Worm (Caenorhabditis elegans) whole organism, L4 larva: ENCODE measurements around the gene lec-7.
A peak's percentile ranks its signal among the peaks of the same experiment; 100 is the strongest.

Experiments
- D1046.2 ChIP-seq: fragments of 200-800 bp; sonication (Bioruptor generic); IDR thresholded peaks from 2 replicates; pipeline ENCODE4 v1.3.6; 2022; ENCODE audit warnings: missing genetic modification characterization, missing compliant biosample characterization
- R02D3.7 ChIP-seq: fragments of 150-350 bp; sonication (generic microtip); optimal IDR thresholded peaks from 3 replicates; lab custom pipeline; 2014; ENCODE audit warnings: missing biosample characterization, missing genetic modification characterization
- aha-1 ChIP-seq: fragments of 150-350 bp; peaks from one replicate; lab custom pipeline; 2014; ENCODE audit warnings: missing biosample characterization, missing genetic modification characterization
- arid-1 ChIP-seq: fragments of 200-800 bp; sonication (Bioruptor generic); conservative IDR thresholded peaks from 2 replicates; pipeline ENCODE4 v1.3.6; 2022; ENCODE audit warnings: missing genetic modification reagents, missing genetic modification characterization, missing compliant biosample characterization
- ceh-20 ChIP-seq: fragments of 200-800 bp; sonication (Bioruptor generic); IDR thresholded peaks from 2 replicates; pipeline ENCODE4 v1.3.6; 2022; ENCODE audit warnings: missing genetic modification reagents, missing genetic modification characterization, missing compliant biosample characterization
- ceh-28 ChIP-seq: fragments of 150-350 bp; optimal IDR thresholded peaks from 2 replicates; lab custom pipeline; 2014; ENCODE audit warnings: missing biosample characterization, missing genetic modification reagents, missing genetic modification characterization
- ceh-32 ChIP-seq: sonication (generic microtip); optimal IDR thresholded peaks from 2 replicates; lab custom pipeline; 2016; ENCODE audit warnings: mild to moderate bottlenecking, missing genetic modification characterization, missing compliant biosample characterization; ENCODE audit not compliant: poor library complexity
- daf-12 ChIP-seq: fragments of 150-350 bp; optimal IDR thresholded peaks from 2 replicates; lab custom pipeline; 2014; ENCODE audit warnings: missing biosample characterization, missing genetic modification reagents, missing genetic modification characterization
- daf-16 ChIP-seq, 3 experiments: sonication (generic microtip); optimal IDR thresholded peaks; 2 replicates each; lab custom pipeline; 2016 to 2017; ENCODE audit warnings: missing genetic modification characterization in 3 of 3, missing genetic modification reagents in 3 of 3, mild to moderate bottlenecking in 2 of 3, missing compliant biosample characterization in 2 of 3, missing biosample characterization in 1 of 3, moderate library complexity in 1 of 3
- dmd-6 ChIP-seq: fragments of 200-800 bp; sonication (Bioruptor generic); IDR thresholded peaks from 2 replicates; pipeline ENCODE4 v1.3.6; 2022; ENCODE audit warnings: missing genetic modification reagents, missing genetic modification characterization, missing compliant biosample characterization
- dpl-1 ChIP-seq: fragments of 150-350 bp; optimal IDR thresholded peaks from 2 replicates; lab custom pipeline; 2014; ENCODE audit warnings: missing biosample characterization, missing genetic modification reagents, missing genetic modification characterization
- dve-1 ChIP-seq: sonication (generic microtip); optimal IDR thresholded peaks from 2 replicates; lab custom pipeline; 2017; ENCODE audit warnings: antibody characterized with exemption, mild to moderate bottlenecking, missing genetic modification characterization, missing compliant biosample characterization; ENCODE audit not compliant: insufficient read depth
- fkh-10 ChIP-seq: fragments of 150-350 bp; optimal IDR thresholded peaks from 2 replicates; lab custom pipeline; 2014; ENCODE audit warnings: missing biosample characterization, missing genetic modification reagents, missing genetic modification characterization
- hlh-11 ChIP-seq: fragments of 200-800 bp; sonication (Bioruptor generic); optimal IDR thresholded peaks from 2 replicates; lab custom pipeline; 2018; ENCODE audit warnings: mild to moderate bottlenecking, missing genetic modification characterization, missing compliant biosample characterization
- hlh-30 ChIP-seq: sonication (generic microtip); optimal IDR thresholded peaks from 2 replicates; lab custom pipeline; 2017; ENCODE audit warnings: antibody characterized with exemption, mild to moderate bottlenecking, missing genetic modification characterization, missing compliant biosample characterization; ENCODE audit not compliant: insufficient read depth
- hmg-1.1 ChIP-seq: fragments of 200-800 bp; sonication (Bioruptor generic); IDR thresholded peaks from 2 replicates; pipeline ENCODE4 v1.3.6; 2022; ENCODE audit warnings: missing genetic modification reagents, missing genetic modification characterization, missing compliant biosample characterization
- lim-7 ChIP-seq: fragments of 200-800 bp; sonication (Bioruptor generic); IDR thresholded peaks from 2 replicates; pipeline ENCODE4 v1.3.6; 2022; ENCODE audit warnings: missing genetic modification characterization, missing compliant biosample characterization
- lin-29 ChIP-seq: fragments of 200-800 bp; sonication (Bioruptor generic); IDR thresholded peaks from 2 replicates; pipeline ENCODE4 v1.3.6; 2022; ENCODE audit warnings: missing genetic modification reagents, missing genetic modification characterization, missing compliant biosample characterization
- mdl-1 ChIP-seq, 2 experiments: fragments of 150-350 bp in 1 of 2; sonication (generic microtip) in 1 of 2; optimal IDR thresholded peaks; 2 replicates each; lab custom pipeline; 2014 to 2017; ENCODE audit warnings: missing biosample characterization in 2 of 2, missing genetic modification characterization in 2 of 2
- mdt-29 ChIP-seq: fragments of 200-800 bp; sonication (Bioruptor generic); IDR thresholded peaks from 2 replicates; pipeline ENCODE4 v1.3.6; 2022; ENCODE audit warnings: missing genetic modification reagents, missing genetic modification characterization, missing compliant biosample characterization
- mep-1 ChIP-seq: fragments of 150-350 bp; sonication (generic microtip); optimal IDR thresholded peaks from 3 replicates; lab custom pipeline; 2014; ENCODE audit warnings: missing biosample characterization, missing genetic modification characterization
- mes-2 ChIP-seq: sonication (generic microtip); optimal IDR thresholded peaks from 2 replicates; lab custom pipeline; 2016; ENCODE audit warnings: missing genotype, mild to moderate bottlenecking, missing genetic modification characterization, missing compliant biosample characterization; ENCODE audit not compliant: poor library complexity, severe bottlenecking
- mxl-3 ChIP-seq: fragments of 200-800 bp; sonication (Bioruptor generic); optimal IDR thresholded peaks from 2 replicates; lab custom pipeline; 2018; ENCODE audit warnings: mild to moderate bottlenecking, missing genetic modification characterization, missing compliant biosample characterization
- nhr-11 ChIP-seq: fragments of 150-350 bp; optimal IDR thresholded peaks from 2 replicates; lab custom pipeline; 2014; ENCODE audit warnings: missing biosample characterization, missing genetic modification characterization
- nhr-25 ChIP-seq: sonication (generic microtip); optimal IDR thresholded peaks from 2 replicates; lab custom pipeline; 2017; ENCODE audit warnings: missing genetic modification characterization, mild to moderate bottlenecking, missing compliant biosample characterization, antibody characterized with exemption, moderate library complexity, borderline replicate concordance; ENCODE audit not compliant: insufficient read depth
- nhr-28 ChIP-seq: fragments of 150-350 bp; optimal IDR thresholded peaks from 2 replicates; lab custom pipeline; 2014; ENCODE audit warnings: missing biosample characterization, missing genetic modification characterization
- nhr-6 ChIP-seq: fragments of 150-350 bp; optimal IDR thresholded peaks from 2 replicates; lab custom pipeline; 2014; ENCODE audit warnings: missing biosample characterization, missing genetic modification characterization
- pha-4 ChIP-seq, 2 experiments: fragments of 150-350 bp in 1 of 2; fragments of 200-800 bp in 1 of 2; sonication (Bioruptor generic) in 1 of 2; IDR thresholded peaks in 1 of 2; optimal IDR thresholded peaks in 1 of 2; 2 replicates each; pipeline versions ENCODE4 v1.3.6 to Lab custom; 2014 to 2022; ENCODE audit warnings: missing genetic modification characterization in 2 of 2, missing genetic modification reagents in 2 of 2, missing biosample characterization in 1 of 2, missing compliant biosample characterization in 1 of 2
- php-3 ChIP-seq: fragments of 200-800 bp; sonication (Bioruptor generic); IDR thresholded peaks from 2 replicates; pipeline ENCODE4 v1.3.6; 2022; ENCODE audit warnings: missing genetic modification reagents, missing genetic modification characterization, missing compliant biosample characterization
- pqm-1 ChIP-seq: sonication (generic microtip); optimal IDR thresholded peaks from 2 replicates; lab custom pipeline; 2017; ENCODE audit warnings: missing biosample characterization, missing genetic modification characterization
- rbr-2 ChIP-seq: sonication (generic microtip); optimal IDR thresholded peaks from 2 replicates; lab custom pipeline; 2016; ENCODE audit warnings: missing genotype, missing genetic modification characterization, missing compliant biosample characterization
- snpc-4 ChIP-seq: fragments of 150-350 bp; optimal IDR thresholded peaks from 2 replicates; lab custom pipeline; 2014; ENCODE audit warnings: missing biosample characterization, missing genetic modification characterization
- tag-97 ChIP-seq: fragments of 200-800 bp; sonication (Bioruptor generic); IDR thresholded peaks from 2 replicates; pipeline ENCODE4 v1.3.6; 2022; ENCODE audit warnings: missing genetic modification characterization, missing compliant biosample characterization
- tra-1 ChIP-seq: fragments of 200-800 bp; sonication (Bioruptor generic); IDR thresholded peaks from 2 replicates; pipeline ENCODE4 v1.3.6; 2022; ENCODE audit warnings: missing genetic modification reagents, missing genetic modification characterization, missing compliant biosample characterization
- unc-62 ChIP-seq, 3 experiments: fragments of 150-350 bp in 1 of 3; sonication (generic microtip); optimal IDR thresholded peaks in 2 of 3; peaks in 1 of 3; 1 replicate in 1 of 3; 2 replicates in 2 of 3; lab custom pipeline; 2014 to 2017; ENCODE audit warnings: missing biosample characterization in 3 of 3, missing genetic modification characterization in 3 of 3, missing genetic modification reagents in 3 of 3, missing genotype in 1 of 3
- zip-11 ChIP-seq: fragments of 200-800 bp; sonication (Bioruptor generic); IDR thresholded peaks from 2 replicates; pipeline ENCODE4 v1.3.6; 2022; ENCODE audit warnings: missing genetic modification characterization, missing compliant biosample characterization

The lec-7 gene

ce11 chrX:9822173-9822572, 29.7 kb upstream of the lec-7 start, which contains the start of gene dpy-22:
Gene dpy-22 (minus strand): TSS chrX:9822273.
- no peak for TF ChIP-seq arid-1 (GFP tag; lab: Robert Waterston, UW)
- no peak for TF ChIP-seq D1046.2
- TF ChIP-seq fkh-10 (GFP tag; lab: Kevin White, UChicago), result no peak
- no peak for TF ChIP-seq dmd-6 (GFP tag; lab: Robert Waterston, UW)
- no peak for TF ChIP-seq lin-29
- TF ChIP-seq tag-97, result no peak
- no peak for TF ChIP-seq daf-16 (GFP tag; optimal IDR thresholded peaks at IDR 0.05; lab: Kevin White, UChicago)
- no peak for TF ChIP-seq daf-16 (tag; optimal IDR thresholded peaks at IDR 0.05; lab: Kevin White, UChicago)
- no peak for TF ChIP-seq ceh-32
- no peak for TF ChIP-seq zip-11 (GFP tag; lab: Robert Waterston, UW)

ce11 chrX:9822606-9823264, 29.1 kb upstream of the lec-7 start:
- TF ChIP-seq unc-62 (GFP tag; optimal IDR thresholded peaks at IDR 0.05 in 1 of 2; lab: Kevin White, UChicago) (peak in 1 of 2 experiments; percentile 93), unc-62 (tag; optimal IDR thresholded peaks at IDR 0.05; lab: Kevin White, UChicago) (no peak), nhr-6 (tag; lab: Kevin White, UChicago) (peak; percentile 42), ceh-32 (no peak), daf-12 (tag; lab: Kevin White, UChicago) (no peak), hmg-1.1 (GFP tag; lab: Robert Waterston, UW) (peak; percentile 82), snpc-4 (tag; lab: Kevin White, UChicago) (no peak), mxl-3 (GFP tag; lab: Kevin White, UChicago) (peak; percentile 40), php-3 (GFP tag; lab: Robert Waterston, UW) (0 out of 2 replicates have a peak, but pooled peaks have one; percentile 15), R02D3.7 (tag; lab: Kevin White, UChicago) (no peak), ceh-28 (tag; lab: Kevin White, UChicago) (peak; percentile 38), pqm-1 (tag; lab: Kevin White, UChicago) (peak; percentile 33), hlh-11 (tag; lab: Kevin White, UChicago) (peak; percentile 80), nhr-11 (tag; lab: Kevin White, UChicago) (peak; percentile 20), mes-2 (tag; lab: Kevin White, UChicago) (peak; percentile 74), tra-1 (GFP tag; lab: Robert Waterston, UW) (no peak), dve-1 (tag; lab: Kevin White, UChicago) (peak; percentile 86), nhr-28 (tag; lab: Kevin White, UChicago) (peak; percentile 45), dmd-6 (GFP tag; lab: Robert Waterston, UW) (peak; percentile 70), mdt-29 (GFP tag; lab: Robert Waterston, UW) (no peak), mep-1 (tag; lab: Kevin White, UChicago) (peak; percentile 85), rbr-2 (tag; lab: Kevin White, UChicago) (peak; percentile 75), hlh-30 (peak; percentile 61), mdl-1 (tag; optimal IDR thresholded peaks at IDR 0.05; lab: Kevin White, UChicago) (peak in 1 of 2 experiments; percentile 76), daf-16 (GFP tag; optimal IDR thresholded peaks at IDR 0.05; lab: Kevin White, UChicago) (no peak), daf-16 (tag; optimal IDR thresholded peaks at IDR 0.05; lab: Kevin White, UChicago) (peak; percentile 77), dpl-1 (GFP tag; lab: Kevin White, UChicago) (peak; percentile 23), pha-4 (GFP tag; IDR thresholded peaks at IDR 0.05; lab: Robert Waterston, UW) (no peak), pha-4 (tag; optimal IDR thresholded peaks at IDR 0.05; lab: Kevin White, UChicago) (peak; percentile 72), arid-1 (GFP tag; lab: Robert Waterston, UW) (0 out of 2 replicates have a peak, but pooled peaks have one; percentile 43), nhr-25 (peak; percentile 59)
- TF ChIP-seq, all 104 proteins: peak for 22

ce11 chrX:9831215-9831614, 20.6 kb upstream of the lec-7 start, which contains the start of gene rrc-1:
Gene rrc-1 (minus strand): TSS chrX:9831288.
- TF ChIP-seq unc-62 (GFP tag; optimal IDR thresholded peaks at IDR 0.05 in 1 of 2; lab: Kevin White, UChicago), result peak in 1 of 2 experiments; percentile 70
- no peak for TF ChIP-seq unc-62 (tag; optimal IDR thresholded peaks at IDR 0.05; lab: Kevin White, UChicago)
- no peak for TF ChIP-seq mep-1 (tag; lab: Kevin White, UChicago)
- TF ChIP-seq ceh-20 (GFP tag; lab: Robert Waterston, UW), result 0 out of 2 replicates have a peak, but pooled peaks have one; percentile 16
- peak; percentile 94 for TF ChIP-seq aha-1 (tag; lab: Kevin White, UChicago)
- no peak for TF ChIP-seq lim-7 (GFP tag; lab: Robert Waterston, UW)
